Worm (Caenorhabditis elegans) whole organism, L4 larva: ENCODE results near the gene spat-2.
A peak's percentile ranks its signal among the peaks of the same experiment; 100 is the strongest.

ENCODE experiments used
- F10B5.3 ChIP-seq: sonication (generic microtip); optimal IDR thresholded peaks from 2 replicates; lab custom pipeline; 2016; ENCODE audit warnings: mild to moderate bottlenecking, missing genetic modification characterization, missing compliant biosample characterization
- F26F4.8 ChIP-seq: fragments of 200-800 bp; sonication (Bioruptor generic); conservative IDR thresholded peaks from 2 replicates; pipeline ENCODE4 v1.3.6; 2022; ENCODE audit warnings: missing genetic modification characterization, missing compliant biosample characterization
- F49E8.2 ChIP-seq: sonication (generic microtip); optimal IDR thresholded peaks from 2 replicates; lab custom pipeline; 2016; ENCODE audit warnings: missing compliant biosample characterization, mild to moderate bottlenecking, missing genetic modification characterization, borderline replicate concordance
- T20F7.1 ChIP-seq: fragments of 200-800 bp; sonication (Bioruptor generic); optimal IDR thresholded peaks from 2 replicates; lab custom pipeline; 2018; ENCODE audit warnings: mild to moderate bottlenecking, missing genetic modification characterization, missing compliant biosample characterization
- Y48G9A.11 ChIP-seq: fragments of 200-800 bp; sonication (Bioruptor generic); IDR thresholded peaks from 2 replicates; pipeline ENCODE4 v1.3.6; 2022; ENCODE audit warnings: missing genetic modification reagents, missing genetic modification characterization, missing compliant biosample characterization
- Y75B8A.6 ChIP-seq: fragments of 200-800 bp; sonication (Bioruptor generic); IDR thresholded peaks from 2 replicates; pipeline ENCODE4 v1.3.6; 2022; ENCODE audit warnings: missing genetic modification reagents, missing genetic modification characterization, missing compliant biosample characterization
- ZK337.2 ChIP-seq: fragments of 200-800 bp; sonication (Bioruptor generic); IDR thresholded peaks from 2 replicates; pipeline ENCODE4 v1.3.6; 2022; ENCODE audit warnings: missing genetic modification reagents, missing genetic modification characterization, missing compliant biosample characterization
- aha-1 ChIP-seq: fragments of 150-350 bp; peaks from one replicate; lab custom pipeline; 2014; ENCODE audit warnings: missing biosample characterization, missing genetic modification characterization
- ama-1 ChIP-seq: fragments of 150-350 bp; optimal IDR thresholded peaks from 2 replicates; lab custom pipeline; 2014; ENCODE audit warnings: inconsistent platforms, mixed read lengths
- attf-4 ChIP-seq: sonication (generic microtip); optimal IDR thresholded peaks from 3 replicates; lab custom pipeline; 2017; ENCODE audit warnings: missing biosample characterization, missing genetic modification characterization
- ceh-20 ChIP-seq: fragments of 200-800 bp; sonication (Bioruptor generic); IDR thresholded peaks from 2 replicates; pipeline ENCODE4 v1.3.6; 2022; ENCODE audit warnings: missing genetic modification reagents, missing genetic modification characterization, missing compliant biosample characterization
- ceh-28 ChIP-seq: fragments of 150-350 bp; optimal IDR thresholded peaks from 2 replicates; lab custom pipeline; 2014; ENCODE audit warnings: missing biosample characterization, missing genetic modification reagents, missing genetic modification characterization
- ceh-32 ChIP-seq: sonication (generic microtip); optimal IDR thresholded peaks from 2 replicates; lab custom pipeline; 2016; ENCODE audit warnings: mild to moderate bottlenecking, missing genetic modification characterization, missing compliant biosample characterization; ENCODE audit not compliant: poor library complexity
- ceh-62 ChIP-seq: sonication (generic microtip); optimal IDR thresholded peaks from 2 replicates; lab custom pipeline; 2017; ENCODE audit warnings: missing biosample characterization, missing genetic modification characterization
- ceh-82 ChIP-seq: sonication (generic microtip); optimal IDR thresholded peaks from 2 replicates; lab custom pipeline; 2017; ENCODE audit warnings: missing biosample characterization, missing genetic modification characterization
- cey-2 ChIP-seq: sonication (generic microtip); optimal IDR thresholded peaks from 3 replicates; lab custom pipeline; 2017; ENCODE audit warnings: missing genetic modification characterization, mild to moderate bottlenecking, missing compliant biosample characterization, antibody characterized with exemption, borderline replicate concordance; ENCODE audit not compliant: insufficient read depth
- daf-8 ChIP-seq: fragments of 200-800 bp; sonication (Bioruptor generic); IDR thresholded peaks from 2 replicates; pipeline ENCODE4 v1.3.6; 2022; ENCODE audit warnings: missing genetic modification characterization, missing compliant biosample characterization
- dmd-8 ChIP-seq: fragments of 200-800 bp; sonication (Bioruptor generic); IDR thresholded peaks from 2 replicates; pipeline ENCODE4 v1.3.6; 2022; ENCODE audit warnings: missing genetic modification characterization, missing compliant biosample characterization
- dpl-1 ChIP-seq: fragments of 150-350 bp; optimal IDR thresholded peaks from 2 replicates; lab custom pipeline; 2014; ENCODE audit warnings: missing biosample characterization, missing genetic modification reagents, missing genetic modification characterization
- egl-43 ChIP-seq: fragments of 200-800 bp; sonication (Bioruptor generic); IDR thresholded peaks from 2 replicates; pipeline ENCODE4 v1.3.6; 2022; ENCODE audit warnings: missing genetic modification reagents, missing genetic modification characterization, missing compliant biosample characterization
- fkh-10 ChIP-seq: fragments of 150-350 bp; optimal IDR thresholded peaks from 2 replicates; lab custom pipeline; 2014; ENCODE audit warnings: missing biosample characterization, missing genetic modification reagents, missing genetic modification characterization
- hlh-11 ChIP-seq: fragments of 200-800 bp; sonication (Bioruptor generic); optimal IDR thresholded peaks from 2 replicates; lab custom pipeline; 2018; ENCODE audit warnings: mild to moderate bottlenecking, missing genetic modification characterization, missing compliant biosample characterization
- hmg-1.1 ChIP-seq: fragments of 200-800 bp; sonication (Bioruptor generic); IDR thresholded peaks from 2 replicates; pipeline ENCODE4 v1.3.6; 2022; ENCODE audit warnings: missing genetic modification reagents, missing genetic modification characterization, missing compliant biosample characterization
- lim-7 ChIP-seq: fragments of 200-800 bp; sonication (Bioruptor generic); IDR thresholded peaks from 2 replicates; pipeline ENCODE4 v1.3.6; 2022; ENCODE audit warnings: missing genetic modification characterization, missing compliant biosample characterization
- lin-13 ChIP-seq: fragments of 150-350 bp; optimal IDR thresholded peaks from 2 replicates; lab custom pipeline; 2014; ENCODE audit warnings: missing biosample characterization, missing genetic modification reagents, missing genetic modification characterization
- lin-15B ChIP-seq: fragments of 150-350 bp; sonication (generic microtip); optimal IDR thresholded peaks from 3 replicates; lab custom pipeline; 2014; ENCODE audit warnings: missing biosample characterization, missing genetic modification characterization
- lir-3 ChIP-seq: sonication (generic microtip); optimal IDR thresholded peaks from 2 replicates; lab custom pipeline; 2016; ENCODE audit warnings: mild to moderate bottlenecking, missing genetic modification characterization, missing compliant biosample characterization
- lsy-2 ChIP-seq, 2 experiments: fragments of 150-350 bp in 1 of 2; sonication (generic microtip) in 1 of 2; optimal IDR thresholded peaks; 2 replicates each; lab custom pipeline; 2014 to 2017; ENCODE audit warnings: missing biosample characterization in 2 of 2, missing genetic modification characterization in 2 of 2
- madf-5 ChIP-seq, 2 experiments: fragments of 200-800 bp; sonication (Bioruptor generic); IDR thresholded peaks; 2 replicates each; pipeline ENCODE4 v1.3.6; 2022; ENCODE audit warnings: missing compliant biosample characterization in 2 of 2, missing genetic modification characterization in 2 of 2
- mdt-29 ChIP-seq: fragments of 200-800 bp; sonication (Bioruptor generic); IDR thresholded peaks from 2 replicates; pipeline ENCODE4 v1.3.6; 2022; ENCODE audit warnings: missing genetic modification reagents, missing genetic modification characterization, missing compliant biosample characterization
- mep-1 ChIP-seq: fragments of 150-350 bp; sonication (generic microtip); optimal IDR thresholded peaks from 3 replicates; lab custom pipeline; 2014; ENCODE audit warnings: missing biosample characterization, missing genetic modification characterization
- mes-2 ChIP-seq: sonication (generic microtip); optimal IDR thresholded peaks from 2 replicates; lab custom pipeline; 2016; ENCODE audit warnings: missing genotype, mild to moderate bottlenecking, missing genetic modification characterization, missing compliant biosample characterization; ENCODE audit not compliant: poor library complexity, severe bottlenecking
- mxl-2 ChIP-seq: fragments of 200-800 bp; sonication (Bioruptor generic); conservative IDR thresholded peaks from 2 replicates; pipeline ENCODE4 v1.3.6; 2022; ENCODE audit warnings: missing genetic modification reagents, missing genetic modification characterization, missing compliant biosample characterization
- nhr-10 ChIP-seq: fragments of 150-350 bp; optimal IDR thresholded peaks from 2 replicates; lab custom pipeline; 2014; ENCODE audit warnings: missing biosample characterization, missing genetic modification characterization
- nhr-237 ChIP-seq: sonication (generic microtip); optimal IDR thresholded peaks from 2 replicates; lab custom pipeline; 2017; ENCODE audit warnings: missing biosample characterization, missing genetic modification characterization
- nhr-42 ChIP-seq: fragments of 200-800 bp; sonication (Bioruptor generic); IDR thresholded peaks from 2 replicates; pipeline ENCODE4 v1.3.6; 2022; ENCODE audit warnings: missing genetic modification characterization, missing compliant biosample characterization
- nhr-76 ChIP-seq: fragments of 150-350 bp; optimal IDR thresholded peaks from 2 replicates; lab custom pipeline; 2014; ENCODE audit warnings: missing biosample characterization, missing genetic modification characterization
- nhr-77 ChIP-seq: fragments of 150-350 bp; optimal IDR thresholded peaks from 2 replicates; lab custom pipeline; 2014; ENCODE audit warnings: missing biosample characterization, missing genetic modification characterization
- php-3 ChIP-seq: fragments of 200-800 bp; sonication (Bioruptor generic); IDR thresholded peaks from 2 replicates; pipeline ENCODE4 v1.3.6; 2022; ENCODE audit warnings: missing genetic modification reagents, missing genetic modification characterization, missing compliant biosample characterization
- pqm-1 ChIP-seq: sonication (generic microtip); optimal IDR thresholded peaks from 2 replicates; lab custom pipeline; 2017; ENCODE audit warnings: missing biosample characterization, missing genetic modification characterization
- rbr-2 ChIP-seq: sonication (generic microtip); optimal IDR thresholded peaks from 2 replicates; lab custom pipeline; 2016; ENCODE audit warnings: missing genotype, missing genetic modification characterization, missing compliant biosample characterization
- saeg-2 ChIP-seq: fragments of 200-800 bp; sonication (Bioruptor generic); IDR thresholded peaks from 2 replicates; pipeline ENCODE4 v1.3.6; 2022; ENCODE audit warnings: missing genetic modification reagents, missing genetic modification characterization, missing compliant biosample characterization
- sdz-12 ChIP-seq: fragments of 200-800 bp; sonication (Bioruptor generic); optimal IDR thresholded peaks from 2 replicates; lab custom pipeline; 2018; ENCODE audit warnings: mild to moderate bottlenecking, missing genetic modification characterization, missing compliant biosample characterization
- skn-1 ChIP-seq: fragments of 150-350 bp; optimal IDR thresholded peaks from 2 replicates; lab custom pipeline; 2014; ENCODE audit warnings: missing biosample characterization, missing genetic modification characterization
- snpc-1.2 ChIP-seq: fragments of 200-800 bp; sonication (Bioruptor generic); IDR thresholded peaks from 2 replicates; pipeline ENCODE4 v1.3.6; 2022; ENCODE audit warnings: missing genetic modification reagents, missing genetic modification characterization, missing compliant biosample characterization
- snpc-4 ChIP-seq: fragments of 150-350 bp; optimal IDR thresholded peaks from 2 replicates; lab custom pipeline; 2014; ENCODE audit warnings: missing biosample characterization, missing genetic modification characterization
- spr-3 ChIP-seq: fragments of 200-800 bp; sonication (Bioruptor generic); optimal IDR thresholded peaks from 2 replicates; lab custom pipeline; 2018; ENCODE audit warnings: mild to moderate bottlenecking, missing genetic modification characterization, missing compliant biosample characterization
- unc-130 ChIP-seq: sonication (generic microtip); optimal IDR thresholded peaks from 2 replicates; lab custom pipeline; 2016; ENCODE audit warnings: missing genetic modification reagents, missing genetic modification characterization, missing compliant biosample characterization
- unc-62 ChIP-seq, 3 experiments: fragments of 150-350 bp in 1 of 3; sonication (generic microtip); optimal IDR thresholded peaks in 2 of 3; peaks in 1 of 3; 1 replicate in 1 of 3; 2 replicates in 2 of 3; lab custom pipeline; 2014 to 2017; ENCODE audit warnings: missing biosample characterization in 3 of 3, missing genetic modification characterization in 3 of 3, missing genetic modification reagents in 3 of 3, missing genotype in 1 of 3
- zag-1 ChIP-seq: fragments of 150-350 bp; optimal IDR thresholded peaks from 2 replicates; lab custom pipeline; 2014; ENCODE audit warnings: missing biosample characterization, missing genetic modification characterization
- zip-2 ChIP-seq: fragments of 150-350 bp; optimal IDR thresholded peaks from 2 replicates; lab custom pipeline; 2014; ENCODE audit warnings: missing biosample characterization, missing genetic modification characterization

spat-2 gene

DNA sequence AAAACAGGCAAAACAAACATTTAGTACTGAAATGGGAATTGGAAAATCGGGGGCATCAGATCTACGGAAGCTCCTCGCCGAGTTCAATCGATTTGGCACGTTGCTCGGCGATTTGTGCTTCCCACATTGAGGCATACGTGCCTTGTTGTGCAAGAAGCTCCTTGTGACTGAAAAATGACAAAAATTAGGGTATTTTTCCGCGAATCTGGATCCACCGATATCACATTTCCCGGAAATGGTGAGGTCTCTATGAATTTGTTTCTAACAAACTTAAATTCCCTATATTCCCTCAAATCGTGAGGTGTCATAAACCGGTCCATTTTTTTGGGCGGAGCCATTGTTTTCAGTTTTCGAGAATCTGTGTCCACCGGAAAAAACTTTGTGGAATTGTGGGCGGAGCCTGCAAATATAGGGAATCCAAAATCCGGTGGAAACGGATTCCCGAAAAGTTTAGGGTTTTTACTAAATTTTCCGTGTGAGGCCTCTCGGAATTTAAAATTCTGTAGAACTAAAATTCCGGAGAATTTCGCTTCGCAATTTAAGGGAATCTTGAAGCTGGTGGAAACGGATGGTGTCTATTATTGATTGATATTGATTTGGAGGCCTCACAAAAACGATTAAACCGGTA is 55.0 kb downstream of the spat-2 start:
- TF ChIP-seq dpl-1 (GFP tag; lab: Kevin White, UChicago) (no peak), unc-130 (GFP tag; lab: Kevin White, UChicago) (peak; percentile 94), nhr-77 (no peak), spr-3 (GFP tag; lab: Kevin White, UChicago) (no peak), hmg-1.1 (GFP tag; lab: Robert Waterston, UW) (no peak), zag-1 (tag; lab: Kevin White, UChicago) (no peak), nhr-237 (tag; lab: Kevin White, UChicago) (no peak), ceh-28 (tag; lab: Kevin White, UChicago) (peak; percentile 13), nhr-42 (no peak), madf-5 (GFP tag; IDR thresholded peaks at IDR 0.05; lab: Robert Waterston, UW) (peak in 1 of 2 experiments; percentile 20; a peak in 1 of 4 replicates), ZK337.2 (GFP tag; lab: Robert Waterston, UW) (peak; percentile 52), ceh-32 (tag; lab: Kevin White, UChicago) (no peak), rbr-2 (tag; lab: Kevin White, UChicago) (no peak), ceh-82 (tag; lab: Kevin White, UChicago) (no peak), saeg-2 (GFP tag; lab: Robert Waterston, UW) (no peak), F10B5.3 (no peak), egl-43 (GFP tag; lab: Robert Waterston, UW) (no peak), F26F4.8 (GFP tag; lab: Robert Waterston, UW) (no peak), pqm-1 (no peak), snpc-4 (tag; lab: Kevin White, UChicago) (no peak), php-3 (peak; percentile 19; the same call in 1 of the 2 replicates), mep-1 (tag; lab: Kevin White, UChicago) (no peak), F49E8.2 (tag; lab: Kevin White, UChicago) (no peak), lir-3 (no peak), lin-13 (GFP tag; lab: Kevin White, UChicago) (no peak), dmd-8 (GFP tag; lab: Robert Waterston, UW) (no peak), T20F7.1 (GFP tag; lab: Kevin White, UChicago) (no peak), sdz-12 (GFP tag; lab: Kevin White, UChicago) (peak; percentile 25), nhr-76 (tag; lab: Kevin White, UChicago) (no peak), ceh-62 (tag; lab: Kevin White, UChicago) (no peak), zip-2 (tag; lab: Kevin White, UChicago) (no peak), unc-62 (GFP tag; optimal IDR thresholded peaks at IDR 0.05 in 1 of 2; lab: Kevin White, UChicago) (no peak), unc-62 (tag; optimal IDR thresholded peaks at IDR 0.05; lab: Kevin White, UChicago) (no peak), nhr-10 (tag; lab: Kevin White, UChicago) (no peak), lsy-2 (tag; optimal IDR thresholded peaks at IDR 0.05; lab: Kevin White, UChicago) (no peak), snpc-1.2 (GFP tag; lab: Robert Waterston, UW) (no peak), cey-2 (no peak), daf-8 (GFP tag; lab: Robert Waterston, UW) (no peak), attf-4 (no peak), ceh-20 (GFP tag; lab: Robert Waterston, UW) (0 out of 2 replicates have a peak, but pooled peaks have one; percentile 38), fkh-10 (no peak), hlh-11 (tag; lab: Kevin White, UChicago) (peak; percentile 7), ama-1 (no peak), Y48G9A.11 (GFP tag; lab: Robert Waterston, UW) (peak; percentile 47; the same call in 1 of the 2 replicates), lim-7 (no peak), skn-1 (tag; lab: Kevin White, UChicago) (no peak), Y75B8A.6 (GFP tag; lab: Robert Waterston, UW) (no peak), mes-2 (tag; lab: Kevin White, UChicago) (peak; percentile 84), aha-1 (tag; lab: Kevin White, UChicago) (no peak), lin-15B (tag; lab: Kevin White, UChicago) (no peak), mxl-2 (GFP tag; lab: Robert Waterston, UW) (no peak), mdt-29 (GFP tag; lab: Robert Waterston, UW) (peak; percentile 42; the same call in 1 of the 2 replicates)
